Fruit fly (Drosophila melanogaster) whole organism, prepupa: ENCODE measurements around the gene CG14314.

Experiments used
- Blimp-1 ChIP-seq: fragments of 200-800 bp; sonication (Bioruptor generic); optimal IDR thresholded peaks from 3 replicates; lab custom pipeline; 2017; ENCODE audit warnings: missing biosample characterization, missing genetic modification characterization, mild to moderate bottlenecking, moderate library complexity, missing genetic modification reagents
- CG10631 ChIP-seq: fragments of 200-800 bp; sonication (Bioruptor generic); optimal IDR thresholded peaks from 2 replicates; lab custom pipeline; 2016; ENCODE audit warnings: missing biosample characterization, missing genetic modification characterization
- CG10669 ChIP-seq: fragments of 200-800 bp; sonication (Bioruptor generic); optimal IDR thresholded peaks from 3 replicates; lab custom pipeline; 2018; ENCODE audit warnings: missing biosample characterization, mild to moderate bottlenecking, missing genetic modification characterization, moderate library complexity
- CG11294 ChIP-seq: fragments of 200-800 bp; sonication (Bioruptor generic); IDR thresholded peaks from 2 replicates; pipeline ENCODE4 v1.3.6; 2022; ENCODE audit warnings: missing biosample characterization, missing genetic modification characterization
- CG11902 ChIP-seq: fragments of 200-800 bp; sonication (Bioruptor generic); optimal IDR thresholded peaks from 3 replicates; lab custom pipeline; 2016; ENCODE audit warnings: missing biosample characterization, missing genetic modification characterization
- CG15336 ChIP-seq: fragments of 200-800 bp; sonication (Bioruptor generic); IDR thresholded peaks from 2 replicates; pipeline ENCODE4 v1.3.6; 2022; ENCODE audit warnings: missing biosample characterization, missing genetic modification characterization
- CG1621 ChIP-seq: fragments of 200-800 bp; sonication (Bioruptor generic); optimal IDR thresholded peaks from 3 replicates; lab custom pipeline; 2018; ENCODE audit warnings: missing biosample characterization, mild to moderate bottlenecking, missing genetic modification characterization
- CG16779 ChIP-seq: fragments of 200-800 bp; sonication (Bioruptor generic); optimal IDR thresholded peaks from 3 replicates; lab custom pipeline; 2017; ENCODE audit warnings: missing biosample characterization, mild to moderate bottlenecking, missing genetic modification characterization
- CG3032 ChIP-seq: fragments of 200-800 bp; optimal IDR thresholded peaks from 2 replicates; lab custom pipeline; 2019; ENCODE audit warnings: missing biosample characterization, mild to moderate bottlenecking, missing genetic modification characterization, moderate library complexity
- CG31627 ChIP-seq: fragments of 200-800 bp; sonication (Bioruptor generic); optimal IDR thresholded peaks from 3 replicates; lab custom pipeline; 2016; ENCODE audit warnings: missing biosample characterization, missing genetic modification characterization
- CG32006 ChIP-seq: fragments of 200-800 bp; sonication (Bioruptor generic); optimal IDR thresholded peaks from 3 replicates; lab custom pipeline; 2017; ENCODE audit warnings: missing biosample characterization, mild to moderate bottlenecking, missing genetic modification characterization
- CG34406 ChIP-seq: fragments of 200-800 bp; sonication (Bioruptor generic); optimal IDR thresholded peaks from 3 replicates; lab custom pipeline; 2016; ENCODE audit warnings: missing biosample characterization, missing genetic modification characterization
- CG6163 ChIP-seq: fragments of 200-800 bp; sonication (Bioruptor generic); IDR thresholded peaks from 3 replicates; pipeline ENCODE4 v1.3.6; 2022; ENCODE audit warnings: missing biosample characterization, missing genetic modification characterization
- CG6276 ChIP-seq: fragments of 200-800 bp; sonication (Bioruptor generic); optimal IDR thresholded peaks from 2 replicates; lab custom pipeline; 2017; ENCODE audit warnings: missing biosample characterization, mild to moderate bottlenecking, missing genetic modification characterization
- CG6792 ChIP-seq: fragments of 200-800 bp; sonication (Bioruptor generic); optimal IDR thresholded peaks from 3 replicates; lab custom pipeline; 2016; ENCODE audit warnings: missing biosample characterization, missing genetic modification characterization
- CG6808 ChIP-seq: fragments of 200-800 bp; sonication (Bioruptor generic); optimal IDR thresholded peaks from 3 replicates; lab custom pipeline; 2017; ENCODE audit warnings: missing biosample characterization, missing genetic modification characterization, mild to moderate bottlenecking, moderate library complexity, missing genetic modification reagents
- CG6854 ChIP-seq: fragments of 200-800 bp; sonication (Bioruptor generic); optimal IDR thresholded peaks from 2 replicates; lab custom pipeline; 2017; ENCODE audit warnings: missing biosample characterization, mild to moderate bottlenecking, missing genetic modification characterization
- CG8119 ChIP-seq: fragments of 200-800 bp; sonication (Bioruptor generic); IDR thresholded peaks from 3 replicates; pipeline ENCODE4 v1.3.6; 2022; ENCODE audit warnings: missing biosample characterization, missing genetic modification characterization
- CG8319 ChIP-seq: fragments of 200-800 bp; sonication (Bioruptor generic); optimal IDR thresholded peaks from 3 replicates; lab custom pipeline; 2016; ENCODE audit warnings: missing biosample characterization, missing genetic modification characterization
- CG8632 ChIP-seq: fragments of 200-800 bp; sonication (Bioruptor generic); optimal IDR thresholded peaks from 3 replicates; lab custom pipeline; 2016; ENCODE audit warnings: missing biosample characterization, missing genetic modification characterization
- CG9139 ChIP-seq: fragments of 200-800 bp; sonication (Bioruptor generic); optimal IDR thresholded peaks from 3 replicates; lab custom pipeline; 2017; ENCODE audit warnings: missing biosample characterization, mild to moderate bottlenecking, missing genetic modification characterization
- Eip75B ChIP-seq: fragments of 200-800 bp; sonication (Bioruptor generic); optimal IDR thresholded peaks from 3 replicates; lab custom pipeline; 2016; ENCODE audit warnings: missing biosample characterization, missing genetic modification characterization
- Eip78C ChIP-seq: fragments of 200-800 bp; sonication (Bioruptor generic); peaks from one replicate; lab custom pipeline; 2016; ENCODE audit warnings: missing biosample characterization, missing genetic modification characterization
- Eip93F ChIP-seq: fragments of 200-800 bp; sonication (Bioruptor generic); optimal IDR thresholded peaks from 2 replicates; lab custom pipeline; 2016; ENCODE audit warnings: missing biosample characterization, mild to moderate bottlenecking, missing genetic modification characterization
- Ets21C ChIP-seq: fragments of 200-800 bp; sonication (Bioruptor generic); optimal IDR thresholded peaks from 3 replicates; lab custom pipeline; 2016; ENCODE audit warnings: missing biosample characterization, missing genetic modification characterization
- Ets96B ChIP-seq: fragments of 200-800 bp; optimal IDR thresholded peaks from 2 replicates; lab custom pipeline; 2019; ENCODE audit warnings: missing biosample characterization, mild to moderate bottlenecking, missing genetic modification characterization, moderate library complexity
- Gug ChIP-seq: fragments of 200-800 bp; sonication (Bioruptor generic); IDR thresholded peaks from 2 replicates; pipeline ENCODE4 v1.3.6; 2022; ENCODE audit warnings: missing biosample characterization, missing genetic modification characterization
- Hr39 ChIP-seq: fragments of 200-800 bp; sonication (Bioruptor generic); optimal IDR thresholded peaks from 2 replicates; lab custom pipeline; 2016; ENCODE audit warnings: missing biosample characterization, missing genetic modification characterization
- Hr4 ChIP-seq: fragments of 200-800 bp; sonication (Bioruptor generic); optimal IDR thresholded peaks from 3 replicates; lab custom pipeline; 2016; ENCODE audit warnings: missing biosample characterization, missing genetic modification characterization
- Lpt ChIP-seq: fragments of 200-800 bp; sonication (Bioruptor generic); optimal IDR thresholded peaks from 3 replicates; lab custom pipeline; 2016; ENCODE audit warnings: missing biosample characterization, missing genetic modification characterization
- Met ChIP-seq: fragments of 200-800 bp; sonication (Bioruptor generic); optimal IDR thresholded peaks from 3 replicates; lab custom pipeline; 2016; ENCODE audit warnings: missing biosample characterization, missing genetic modification characterization
- OdsH ChIP-seq: fragments of 200-800 bp; sonication (Bioruptor generic); optimal IDR thresholded peaks from 3 replicates; lab custom pipeline; 2016; ENCODE audit warnings: missing biosample characterization, missing genetic modification characterization
- Sox102F ChIP-seq: fragments of 200-800 bp; sonication (Bioruptor generic); optimal IDR thresholded peaks from 2 replicates; lab custom pipeline; 2016; ENCODE audit warnings: missing biosample characterization, mild to moderate bottlenecking, missing genetic modification characterization
- Sox15 ChIP-seq: fragments of 200-800 bp; sonication (Bioruptor generic); optimal IDR thresholded peaks from 3 replicates; lab custom pipeline; 2016; ENCODE audit warnings: missing biosample characterization, missing genetic modification characterization
- achi ChIP-seq: fragments of 200-800 bp; sonication (Bioruptor generic); optimal IDR thresholded peaks from 3 replicates; lab custom pipeline; 2016; ENCODE audit warnings: missing biosample characterization, missing genetic modification characterization
- acj6 ChIP-seq: fragments of 200-800 bp; sonication (Bioruptor generic); optimal IDR thresholded peaks from 3 replicates; lab custom pipeline; 2016; ENCODE audit warnings: missing biosample characterization, missing genetic modification characterization
- cyc ChIP-seq: fragments of 200-800 bp; sonication (Bioruptor generic); optimal IDR thresholded peaks from 3 replicates; lab custom pipeline; 2016; ENCODE audit warnings: missing biosample characterization, missing genetic modification characterization
- dac ChIP-seq: fragments of 200-800 bp; sonication (Bioruptor generic); optimal IDR thresholded peaks from 2 replicates; lab custom pipeline; 2017; ENCODE audit warnings: missing biosample characterization, mild to moderate bottlenecking, missing genetic modification characterization
- fd85E ChIP-seq: fragments of 200-800 bp; sonication (Bioruptor generic); optimal IDR thresholded peaks from 3 replicates; lab custom pipeline; 2016; ENCODE audit warnings: missing biosample characterization, missing genetic modification characterization
- fkh ChIP-seq: fragments of 200-800 bp; sonication (Bioruptor generic); optimal IDR thresholded peaks from 3 replicates; lab custom pipeline; 2017; ENCODE audit warnings: missing biosample characterization, mild to moderate bottlenecking, missing genetic modification characterization, moderate library complexity
- lz ChIP-seq: fragments of 200-800 bp; sonication (Bioruptor generic); optimal IDR thresholded peaks from 3 replicates; lab custom pipeline; 2016; ENCODE audit warnings: missing biosample characterization, missing genetic modification characterization
- net ChIP-seq: fragments of 200-800 bp; sonication (Bioruptor generic); optimal IDR thresholded peaks from 3 replicates; lab custom pipeline; 2016; ENCODE audit warnings: missing biosample characterization, missing genetic modification characterization
- pdm3 ChIP-seq: fragments of 200-800 bp; sonication (Bioruptor generic); optimal IDR thresholded peaks from 3 replicates; lab custom pipeline; 2016; ENCODE audit warnings: missing biosample characterization, missing genetic modification characterization
- salr ChIP-seq, 2 experiments: fragments of 200-800 bp; sonication (Bioruptor generic); optimal IDR thresholded peaks; 3 replicates each; lab custom pipeline; 2016 to 2018; ENCODE audit warnings: missing biosample characterization in 2 of 2, missing genetic modification characterization in 2 of 2, mild to moderate bottlenecking in 1 of 2
- spab ChIP-seq: fragments of 200-800 bp; sonication (Bioruptor generic); optimal IDR thresholded peaks from 2 replicates; lab custom pipeline; 2017; ENCODE audit warnings: missing biosample characterization, mild to moderate bottlenecking, missing genetic modification characterization, missing genetic modification reagents
- ss ChIP-seq, 2 experiments: fragments of 200-800 bp; sonication (Bioruptor generic); optimal IDR thresholded peaks; 2 replicates in 1 of 2; 3 replicates in 1 of 2; lab custom pipeline; 2017 to 2018; ENCODE audit warnings: mild to moderate bottlenecking in 2 of 2, missing biosample characterization in 2 of 2, missing genetic modification characterization in 2 of 2, moderate library complexity in 1 of 2
- svp ChIP-seq: fragments of 200-800 bp; sonication (Bioruptor generic); peaks from one replicate; lab custom pipeline; 2016; ENCODE audit warnings: missing biosample characterization, missing genetic modification characterization
- topi ChIP-seq: fragments of 200-800 bp; sonication (Bioruptor generic); optimal IDR thresholded peaks from 3 replicates; lab custom pipeline; 2016; ENCODE audit warnings: missing biosample characterization, missing genetic modification characterization

CG14314 gene

dm6 chr3R:18215300-18215699 lies 642 bp upstream of the CG14314 start (continued):
- TF ChIP-seq Ets21C (GFP tag; lab: Kevin White, UChicago) (peak; percentile 43), CG31627 (GFP tag; lab: Kevin White, UChicago) (peak; percentile 58), cyc (GFP tag; lab: Kevin White, UChicago) (peak; percentile 50), Hr39 (GFP tag; lab: Kevin White, UChicago) (peak; percentile 67), salr (GFP tag; optimal IDR thresholded peaks at IDR 0.05; lab: Kevin White, UChicago) (peak in 1 of 2 experiments; percentile 5), CG10669 (GFP tag; lab: Kevin White, UChicago) (no peak), Lpt (GFP tag; lab: Kevin White, UChicago) (peak; percentile 28), lz (GFP tag; lab: Kevin White, UChicago) (peak; percentile 63), CG9139 (GFP tag; lab: Kevin White, UChicago) (no peak), Eip93F (GFP tag; lab: Kevin White, UChicago) (no peak), CG32006 (peak; percentile 40), Ets96B (no peak), svp (GFP tag; lab: Kevin White, UChicago) (peak; percentile 81), CG8319 (GFP tag; lab: Kevin White, UChicago) (no peak), net (peak; percentile 8), ss (GFP tag; optimal IDR thresholded peaks at IDR 0.05; lab: Kevin White, UChicago) (no peak), CG6808 (no peak), CG10631 (GFP tag; lab: Kevin White, UChicago) (peak; percentile 8), fkh (no peak), OdsH (GFP tag; lab: Kevin White, UChicago) (peak; percentile 57), spab (GFP tag; lab: Kevin White, UChicago) (no peak), CG15336 (no peak), Met (GFP tag; lab: Kevin White, UChicago) (peak; percentile 58), acj6 (peak; percentile 44), CG11294 (GFP tag; lab: Robert Waterston, UW) (no peak), CG1621 (tag; lab: Kevin White, UChicago) (no peak), Blimp-1 (GFP tag; lab: Kevin White, UChicago) (no peak), Hr4 (GFP tag; lab: Kevin White, UChicago) (peak; percentile 55), fd85E (no peak), CG6792 (no peak), CG6276 (no peak), Gug (GFP tag; lab: Robert Waterston, UW) (no peak), CG6854 (GFP tag; lab: Kevin White, UChicago) (no peak), Sox15 (GFP tag; lab: Kevin White, UChicago) (no peak)

- TF ChIP-seq Ets21C (GFP tag; lab: Kevin White, UChicago) (peak; percentile 97), CG6163 (GFP tag; lab: Robert Waterston, UW) (peak; percentile 98), Gug (GFP tag; lab: Robert Waterston, UW) (peak; percentile 99), Lpt (GFP tag; lab: Kevin White, UChicago) (peak; percentile 92), CG6276 (peak; percentile 88), CG32006 (peak; percentile 98), Ets96B (peak; percentile 98), CG8632 (GFP tag; lab: Kevin White, UChicago) (peak; percentile 98), CG11294 (GFP tag; lab: Robert Waterston, UW) (peak; percentile 97), CG3032 (tag; lab: Kevin White, UChicago) (peak; percentile 99), ss (GFP tag; optimal IDR thresholded peaks at IDR 0.05; lab: Kevin White, UChicago) (peak; percentile 86 to 95), dac (peak; percentile 80), Eip78C (GFP tag; lab: Kevin White, UChicago) (peak; percentile 99), CG10669 (GFP tag; lab: Kevin White, UChicago) (peak; percentile 97), lz (GFP tag; lab: Kevin White, UChicago) (peak; percentile 99), CG15336 (peak; percentile 97), Met (GFP tag; lab: Kevin White, UChicago) (peak; percentile 98), CG8119 (GFP tag; lab: Robert Waterston, UW) (peak; percentile 97), CG16779 (tag; lab: Kevin White, UChicago) (peak; percentile 89), achi (GFP tag; lab: Kevin White, UChicago) (peak; percentile 97), CG9139 (GFP tag; lab: Kevin White, UChicago) (peak; percentile 93), Hr39 (GFP tag; lab: Kevin White, UChicago) (peak; percentile 98), CG10631 (GFP tag; lab: Kevin White, UChicago) (peak; percentile 99), Sox102F (GFP tag; lab: Kevin White, UChicago) (peak; percentile 95), CG11902 (GFP tag; lab: Kevin White, UChicago) (peak; percentile 95), Eip75B (peak; percentile 98), pdm3 (GFP tag; lab: Kevin White, UChicago) (peak; percentile 99), salr (GFP tag; optimal IDR thresholded peaks at IDR 0.05; lab: Kevin White, UChicago) (peak; percentile 92 to 97), Blimp-1 (GFP tag; lab: Kevin White, UChicago) (peak; percentile 85), fkh (peak; percentile 98), topi (peak; percentile 98), CG34406 (GFP tag; lab: Kevin White, UChicago) (peak; percentile 98)
Observed at dm6 chr3R:18220211-18220749, 4.3 kb downstream of the CG14314 start, which contains the start of the genes CG7988 and CG7183. TSS of gene CG7988 (plus strand) at chr3R:18220526. TSS of gene CG7183 (minus strand) at chr3R:18220699.
